Fruit fly (Drosophila melanogaster): ENCODE measurements around the gene CG15546.
A peak's percentile ranks its signal among the peaks of the same experiment; 100 is the strongest.

Gene CG15546

dm6 chr3R:30859901-30860560 lies 16.0 kb downstream of the CG15546 start (continued):
- TF ChIP-seq Opbp (GFP tag; IDR thresholded peaks at IDR 0.05; ENCODE audit: partially characterized antibody) = no peak
- no peak for TF ChIP-seq en (GFP tag; optimal IDR thresholded peaks at IDR 0.05)
- TF ChIP-seq Doc3 (GFP tag; IDR thresholded peaks at IDR 0.05; ENCODE audit: partially characterized antibody) = no peak
- no peak for TF ChIP-seq CTCF (GFP tag; optimal IDR thresholded peaks at IDR 0.05)
- TF ChIP-seq CG6813 (GFP tag; optimal IDR thresholded peaks at IDR 0.05) = peak; percentile 17
- no peak for TF ChIP-seq aop (GFP tag; IDR thresholded peaks at IDR 0.05)
- TF ChIP-seq Hey (tag; optimal IDR thresholded peaks at IDR 0.05) = peak; percentile 19
- no peak for TF ChIP-seq TFAM (GFP tag; optimal IDR thresholded peaks at IDR 0.05)
- peak; percentile 88 for TF ChIP-seq oc (tag; optimal IDR thresholded peaks at IDR 0.05)
- no peak for TF ChIP-seq CG11504 (tag; optimal IDR thresholded peaks at IDR 0.05)
- no peak for TF ChIP-seq CG2120 (GFP tag; optimal IDR thresholded peaks at IDR 0.05)
- no peak for TF ChIP-seq Side (GFP tag; optimal IDR thresholded peaks at IDR 0.05)
- no peak for TF ChIP-seq hkb (optimal IDR thresholded peaks at IDR 0.05)
- no peak for TF ChIP-seq hkb (GFP tag; IDR thresholded peaks at IDR 0.05)
- TF ChIP-seq Xbp1 (GFP tag; optimal IDR thresholded peaks at IDR 0.05) = no peak
- TF ChIP-seq CG32767 (GFP tag; IDR thresholded peaks at IDR 0.05) = no peak
- TF ChIP-seq dm (GFP tag; optimal IDR thresholded peaks at IDR 0.05) = no peak
- TF ChIP-seq CG9609 (GFP tag; optimal IDR thresholded peaks at IDR 0.05) = no peak
- TF ChIP-seq ATbp (GFP tag; optimal IDR thresholded peaks at IDR 0.05) = no peak
- TF ChIP-seq CG18262 (tag; optimal IDR thresholded peaks at IDR 0.05) = peak; percentile 37
- no peak for TF ChIP-seq Hmx (GFP tag; optimal IDR thresholded peaks at IDR 0.05)
- no peak for TF ChIP-seq danr (GFP tag; IDR thresholded peaks at IDR 0.05)
- no peak for TF ChIP-seq Max (GFP tag; optimal IDR thresholded peaks at IDR 0.05)
- no peak for TF ChIP-seq CG16779 (GFP tag; IDR thresholded peaks at IDR 0.05)
- no peak for TF ChIP-seq seq (GFP tag; IDR thresholded peaks at IDR 0.05)
- TF ChIP-seq CG9932 (GFP tag; IDR thresholded peaks at IDR 0.05) = no peak
- no peak for TF ChIP-seq crol (GFP tag; IDR thresholded peaks at IDR 0.05)
- TF ChIP-seq CG14441 (GFP tag; IDR thresholded peaks at IDR 0.05) = no peak
- TF ChIP-seq CG2678 (tag; optimal IDR thresholded peaks at IDR 0.05) = no peak
- no peak for TF ChIP-seq Med (GFP tag)
- no peak for TF ChIP-seq grau (tag; optimal IDR thresholded peaks at IDR 0.05)
- TF ChIP-seq Dad (GFP tag; optimal IDR thresholded peaks at IDR 0.05) = no peak
- no peak for TF ChIP-seq Dll (GFP tag; IDR thresholded peaks at IDR 0.05; ENCODE audit: partially characterized antibody)
- TF ChIP-seq jumu (GFP tag; optimal IDR thresholded peaks at IDR 0.05) = peak; percentile 9
- TF ChIP-seq nom (GFP tag; optimal IDR thresholded peaks at IDR 0.05) = no peak
- no peak for TF ChIP-seq sr (GFP tag; IDR thresholded peaks at IDR 0.05)
- TF ChIP-seq CG11085 (GFP tag; IDR thresholded peaks at IDR 0.05) = no peak
- no peak for TF ChIP-seq Sry-β (GFP tag; optimal IDR thresholded peaks at IDR 0.05)
- TF ChIP-seq row (GFP tag; IDR thresholded peaks at IDR 0.05) = peak; percentile 38; the same call in 2 of the 3 replicates
- no peak for TF ChIP-seq CG15696 (tag; optimal IDR thresholded peaks at IDR 0.05)
- TF ChIP-seq Poxn (GFP tag; IDR thresholded peaks at IDR 0.05) = no peak
- TF ChIP-seq CG30431 (GFP tag; optimal IDR thresholded peaks at IDR 0.05) = no peak
- no peak for TF ChIP-seq Chrac-16 (GFP tag; optimal IDR thresholded peaks at IDR 0.05)
- no peak for TF ChIP-seq fd102C (GFP tag; optimal IDR thresholded peaks at IDR 0.05)
- no peak for TF ChIP-seq fd64A (GFP tag; optimal IDR thresholded peaks at IDR 0.05)
- no peak for TF ChIP-seq CG2202 (tag; optimal IDR thresholded peaks at IDR 0.05)
- peak; percentile 77 for TF ChIP-seq CG15479 (GFP tag; optimal IDR thresholded peaks at IDR 0.05)
- no peak for TF ChIP-seq CG12659 (GFP tag; optimal IDR thresholded peaks at IDR 0.05)
- TF ChIP-seq CG8478 (optimal IDR thresholded peaks at IDR 0.05) = no peak
- TF ChIP-seq nmo (GFP tag; optimal IDR thresholded peaks at IDR 0.05) = peak; percentile 19
- TF ChIP-seq CG11247 (GFP tag; IDR thresholded peaks at IDR 0.05) = no peak
- no peak for TF ChIP-seq jing (GFP tag; optimal IDR thresholded peaks at IDR 0.05)
